Fruit fly (Drosophila melanogaster) whole organism, embryonic: ENCODE measurements around the gene SREBP.

Experiments used
- Ada2b ChIP-seq: fragments of 200-800 bp; sonication (Bioruptor generic); IDR thresholded peaks from 2 replicates; pipeline ENCODE4 v1.3.6; 2022; ENCODE audit warnings: missing biosample characterization, missing genetic modification characterization
- Adf1 ChIP-seq: fragments of 200-800 bp; sonication (Bioruptor generic); IDR thresholded peaks from 2 replicates; pipeline ENCODE4 v1.3.6; 2022; ENCODE audit warnings: missing biosample characterization, missing genetic modification characterization
- Antp ChIP-seq: fragments of 200-800 bp; sonication (Bioruptor generic); optimal IDR thresholded peaks from 3 replicates; lab custom pipeline; 2016; ENCODE audit warnings: missing biosample characterization, missing genetic modification characterization
- B-H2 ChIP-seq: fragments of 200-800 bp; sonication (Bioruptor generic); optimal IDR thresholded peaks from 2 replicates; lab custom pipeline; 2018; ENCODE audit warnings: missing biosample characterization, mild to moderate bottlenecking, missing genetic modification characterization
- CG11247 ChIP-seq: fragments of 200-800 bp; sonication (Bioruptor generic); IDR thresholded peaks from 2 replicates; pipeline ENCODE4 v1.3.6; 2022; ENCODE audit warnings: missing biosample characterization, missing genetic modification characterization
- CG11456 ChIP-seq: fragments of 200-800 bp; sonication (Bioruptor generic); IDR thresholded peaks from 3 replicates; pipeline ENCODE4 v1.3.6; 2022; ENCODE audit warnings: missing biosample characterization, missing genetic modification characterization
- CG12104 ChIP-seq: fragments of 200-800 bp; sonication (Bioruptor generic); optimal IDR thresholded peaks from 3 replicates; lab custom pipeline; 2016; ENCODE audit warnings: missing biosample characterization, missing genetic modification characterization
- CG13775 ChIP-seq: fragments of 200-800 bp; sonication (Bioruptor generic); optimal IDR thresholded peaks from 3 replicates; lab custom pipeline; 2017; ENCODE audit warnings: missing biosample characterization, mild to moderate bottlenecking, missing genetic modification characterization
- CG15269 ChIP-seq: fragments of 200-800 bp; sonication (Bioruptor generic); optimal IDR thresholded peaks from 2 replicates; lab custom pipeline; 2018; ENCODE audit warnings: missing biosample characterization, mild to moderate bottlenecking, missing genetic modification characterization, moderate library complexity
- CG1647 ChIP-seq: fragments of 200-800 bp; sonication (Bioruptor generic); optimal IDR thresholded peaks from 3 replicates; lab custom pipeline; 2016; ENCODE audit warnings: missing biosample characterization, missing genetic modification characterization
- CG17802 ChIP-seq: fragments of 200-800 bp; sonication (Bioruptor generic); optimal IDR thresholded peaks from 2 replicates; lab custom pipeline; 2018; ENCODE audit warnings: missing biosample characterization, mild to moderate bottlenecking, missing genetic modification characterization, moderate library complexity
- CG2129 ChIP-seq: fragments of 200-800 bp; sonication (Bioruptor generic); IDR thresholded peaks from 2 replicates; pipeline ENCODE4 v1.3.6; 2022; ENCODE audit warnings: missing biosample characterization, missing genetic modification characterization; ENCODE audit not compliant: partially characterized antibody
- CG2889 ChIP-seq: fragments of 200-800 bp; sonication (Bioruptor generic); IDR thresholded peaks from 3 replicates; pipeline ENCODE4 v1.3.6; 2022; ENCODE audit warnings: missing biosample characterization, missing genetic modification characterization
- CG30403 ChIP-seq: fragments of 200-800 bp; sonication (Bioruptor generic); optimal IDR thresholded peaks from 3 replicates; lab custom pipeline; 2016; ENCODE audit warnings: missing biosample characterization, missing genetic modification characterization
- CG30431 ChIP-seq: fragments of 200-800 bp; sonication (Bioruptor generic); optimal IDR thresholded peaks from 2 replicates; lab custom pipeline; 2017; ENCODE audit warnings: missing biosample characterization, missing genetic modification characterization
- CG31441 ChIP-seq: fragments of 200-800 bp; sonication (Bioruptor generic); IDR thresholded peaks from 2 replicates; pipeline ENCODE4 v1.3.6; 2022; ENCODE audit warnings: missing biosample characterization, missing genetic modification characterization
- CG8089 ChIP-seq: fragments of 200-800 bp; sonication (Bioruptor generic); optimal IDR thresholded peaks from 3 replicates; lab custom pipeline; 2016; ENCODE audit warnings: missing biosample characterization, missing genetic modification characterization
- Camta ChIP-seq: fragments of 200-800 bp; sonication (Bioruptor generic); optimal IDR thresholded peaks from 2 replicates; lab custom pipeline; 2016; ENCODE audit warnings: missing biosample characterization, missing genetic modification characterization
- D19A ChIP-seq: fragments of 200-800 bp; optimal IDR thresholded peaks from 3 replicates; lab custom pipeline; 2019; ENCODE audit warnings: missing biosample characterization, mild to moderate bottlenecking, missing genetic modification characterization, moderate library complexity
- D19B ChIP-seq: fragments of 200-800 bp; sonication (Bioruptor generic); optimal IDR thresholded peaks from 2 replicates; lab custom pipeline; 2017; ENCODE audit warnings: missing biosample characterization, mild to moderate bottlenecking, missing genetic modification characterization
- Dek ChIP-seq: fragments of 200-800 bp; sonication (Bioruptor generic); optimal IDR thresholded peaks from 3 replicates; lab custom pipeline; 2019; ENCODE audit warnings: missing biosample characterization, mild to moderate bottlenecking, missing genetic modification characterization, moderate library complexity
- Dfd ChIP-seq, 2 experiments: fragments of >200 bp; optimal IDR thresholded peaks; 2 replicates each; lab custom pipeline; 2017; ENCODE audit warnings: missing biosample characterization in 2 of 2, missing genetic modification characterization in 2 of 2
- Dip3 ChIP-seq: fragments of 200-800 bp; sonication (Bioruptor generic); optimal IDR thresholded peaks from 3 replicates; lab custom pipeline; 2016; ENCODE audit warnings: missing biosample characterization, missing genetic modification characterization
- Hmr ChIP-seq: fragments of 200-800 bp; sonication (Bioruptor generic); optimal IDR thresholded peaks from 3 replicates; lab custom pipeline; 2017; ENCODE audit warnings: mild to moderate bottlenecking, missing biosample characterization, missing genetic modification reagents, missing genetic modification characterization
- MESR4 ChIP-seq: fragments of 200-800 bp; sonication (Bioruptor generic); optimal IDR thresholded peaks from 2 replicates; lab custom pipeline; 2018; ENCODE audit warnings: missing biosample characterization, mild to moderate bottlenecking, missing genetic modification characterization, moderate library complexity
- Max ChIP-seq: fragments of 200-800 bp; sonication (Bioruptor generic); optimal IDR thresholded peaks from 2 replicates; lab custom pipeline; 2016; ENCODE audit warnings: missing biosample characterization, mild to moderate bottlenecking, missing genetic modification characterization
- NFAT ChIP-seq: fragments of 200-800 bp; sonication (Bioruptor generic); IDR thresholded peaks from 2 replicates; pipeline ENCODE4 v1.3.6; 2022; ENCODE audit warnings: missing biosample characterization, missing genetic modification characterization
- Side ChIP-seq: fragments of 200-800 bp; sonication (Bioruptor generic); optimal IDR thresholded peaks from 2 replicates; lab custom pipeline; 2016; ENCODE audit warnings: missing biosample characterization, missing genetic modification characterization
- Six4 ChIP-seq: fragments of 200-800 bp; sonication (Bioruptor generic); optimal IDR thresholded peaks from 2 replicates; lab custom pipeline; 2016; ENCODE audit warnings: missing biosample characterization, missing genetic modification characterization
- Sry-δ ChIP-seq: fragments of 200-800 bp; sonication (Bioruptor generic); optimal IDR thresholded peaks from 2 replicates; lab custom pipeline; 2016; ENCODE audit warnings: missing biosample characterization, missing genetic modification characterization
- abd-A ChIP-seq: fragments of 200-800 bp; sonication (Bioruptor generic); optimal IDR thresholded peaks from 3 replicates; lab custom pipeline; 2019; ENCODE audit warnings: missing biosample characterization, mild to moderate bottlenecking, missing genetic modification characterization, moderate library complexity
- ash1 ChIP-seq: fragments of 200-800 bp; sonication (Bioruptor generic); optimal IDR thresholded peaks from 2 replicates; lab custom pipeline; 2018; ENCODE audit warnings: missing biosample characterization, mild to moderate bottlenecking, missing genetic modification characterization
- cg ChIP-seq: fragments of 200-800 bp; sonication (Bioruptor generic); optimal IDR thresholded peaks from 3 replicates; lab custom pipeline; 2019; ENCODE audit warnings: missing biosample characterization, mild to moderate bottlenecking, missing genetic modification characterization, moderate library complexity
- cwo ChIP-seq: fragments of 200-800 bp; sonication (Bioruptor generic); optimal IDR thresholded peaks from 3 replicates; lab custom pipeline; 2017; ENCODE audit warnings: missing biosample characterization, missing genetic modification characterization, mild to moderate bottlenecking, moderate library complexity, missing genetic modification reagents
- dm ChIP-seq: fragments of 200-800 bp; sonication (Bioruptor generic); optimal IDR thresholded peaks from 3 replicates; lab custom pipeline; 2016; ENCODE audit warnings: missing biosample characterization, missing genetic modification characterization
- fd64A ChIP-seq: fragments of 200-800 bp; sonication (Bioruptor generic); optimal IDR thresholded peaks from 3 replicates; lab custom pipeline; 2018; ENCODE audit warnings: missing biosample characterization, mild to moderate bottlenecking, missing genetic modification characterization
- fru ChIP-seq: fragments of >200 bp; optimal IDR thresholded peaks from 2 replicates; lab custom pipeline; 2017
- gsb-n ChIP-seq: fragments of 200-800 bp; sonication (Bioruptor generic); optimal IDR thresholded peaks from 3 replicates; lab custom pipeline; 2018; ENCODE audit warnings: missing biosample characterization, mild to moderate bottlenecking, missing genetic modification characterization
- hb ChIP-seq: fragments of 200-800 bp; sonication (Bioruptor generic); IDR thresholded peaks from 3 replicates; pipeline ENCODE4 v1.3.6; 2022; ENCODE audit warnings: missing biosample characterization, missing genetic modification characterization; ENCODE audit not compliant: partially characterized antibody
- hkb ChIP-seq, 2 experiments: fragments of 200-800 bp in 1 of 2; fragments of >200 bp in 1 of 2; sonication (Bioruptor generic) in 1 of 2; IDR thresholded peaks in 1 of 2; optimal IDR thresholded peaks in 1 of 2; 2 replicates each; pipeline versions ENCODE4 v1.3.6 to Lab custom; 2017 to 2022; ENCODE audit warnings: missing biosample characterization in 1 of 2, missing genetic modification characterization in 1 of 2
- lola ChIP-seq, 3 experiments: fragments of >200 bp in 2 of 3; fragments of 200-800 bp in 1 of 3; sonication (Bioruptor generic) in 1 of 3; optimal IDR thresholded peaks; 2 replicates each; lab custom pipeline; 2017 to 2019; ENCODE audit warnings: missing biosample characterization in 3 of 3, missing genetic modification characterization in 3 of 3, mild to moderate bottlenecking in 1 of 3, moderate library complexity in 1 of 3
- luna ChIP-seq: fragments of 200-800 bp; sonication (Bioruptor generic); optimal IDR thresholded peaks from 2 replicates; lab custom pipeline; 2016; ENCODE audit warnings: missing biosample characterization, missing genetic modification characterization
- mam ChIP-seq: fragments of 200-800 bp; sonication (Bioruptor generic); optimal IDR thresholded peaks from 3 replicates; lab custom pipeline; 2016; ENCODE audit warnings: missing biosample characterization, missing genetic modification characterization
- nerfin-1 ChIP-seq: fragments of 200-800 bp; sonication (Bioruptor generic); optimal IDR thresholded peaks from 3 replicates; lab custom pipeline; 2019; ENCODE audit warnings: missing biosample characterization, mild to moderate bottlenecking, missing genetic modification characterization, moderate library complexity
- nerfin-2 ChIP-seq: fragments of 200-800 bp; sonication (Bioruptor generic); IDR thresholded peaks from 2 replicates; pipeline ENCODE4 v1.3.6; 2022; ENCODE audit warnings: missing biosample characterization, missing genetic modification characterization; ENCODE audit not compliant: partially characterized antibody
- pan ChIP-seq, 4 experiments: fragments of >200 bp in 3 of 4; fragments of 200-800 bp in 1 of 4; sonication (Bioruptor generic) in 1 of 4; optimal IDR thresholded peaks in 3 of 4; IDR thresholded peaks in 1 of 4; 2 replicates each; pipeline versions ENCODE4 v1.3.6 to Lab custom; 2017 to 2022; ENCODE audit warnings: missing biosample characterization in 2 of 4, missing genetic modification characterization in 2 of 4, mixed read lengths in 1 of 4
- seq ChIP-seq: fragments of 200-800 bp; sonication (Bioruptor generic); IDR thresholded peaks from 2 replicates; pipeline ENCODE4 v1.3.6; 2022; ENCODE audit warnings: missing biosample characterization, missing genetic modification characterization
- sima ChIP-seq: fragments of 200-800 bp; sonication (Bioruptor generic); optimal IDR thresholded peaks from 2 replicates; lab custom pipeline; 2016; ENCODE audit warnings: missing biosample characterization, missing genetic modification characterization
- tup ChIP-seq: fragments of 200-800 bp; sonication (Bioruptor generic); optimal IDR thresholded peaks from 2 replicates; lab custom pipeline; 2016; ENCODE audit warnings: missing biosample characterization, mild to moderate bottlenecking, missing genetic modification characterization, moderate library complexity
- yki ChIP-seq: fragments of >200 bp; optimal IDR thresholded peaks from 3 replicates; lab custom pipeline; 2018
- z ChIP-seq: fragments of 200-800 bp; sonication (Bioruptor generic); IDR thresholded peaks from 3 replicates; pipeline ENCODE4 v1.3.6; 2022; ENCODE audit warnings: missing biosample characterization, missing genetic modification characterization

The SREBP gene

dm6 chr3L:19836375-19836937, 42.7 kb downstream of the SREBP start, which contains the start of gene kto (continued):
- no peak for TF ChIP-seq luna (GFP tag; lab: Kevin White, UChicago)
- TF ChIP-seq D19B (GFP tag; lab: Kevin White, UChicago): no peak
- no peak for TF ChIP-seq CG11456 (GFP tag; lab: Robert Waterston, UW)
- TF ChIP-seq MESR4 (GFP tag; lab: Kevin White, UChicago): peak; percentile 81
- no peak for TF ChIP-seq CG1647 (GFP tag; lab: Kevin White, UChicago)
- TF ChIP-seq Dek: no peak
- no peak for TF ChIP-seq B-H2 (GFP tag; lab: Kevin White, UChicago)
- TF ChIP-seq Camta (GFP tag; lab: Kevin White, UChicago): no peak
- no peak for TF ChIP-seq CG2889 (GFP tag; lab: Robert Waterston, UW)
- TF ChIP-seq Side: no peak
- TF ChIP-seq CG13775 (GFP tag; lab: Kevin White, UChicago): no peak
- TF ChIP-seq yki: no peak
- no peak for TF ChIP-seq mam (GFP tag; lab: Kevin White, UChicago)
- no peak for TF ChIP-seq Six4 (GFP tag; lab: Kevin White, UChicago)
- TF ChIP-seq CG15269: no peak
- TF ChIP-seq Dfd (GFP tag; optimal IDR thresholded peaks at IDR 0.05; lab: Kevin White, UChicago): no peak
- TF ChIP-seq CG2129 (GFP tag; lab: Robert Waterston, UW): peak; percentile 70
- no peak for TF ChIP-seq Ada2b (GFP tag; lab: Robert Waterston, UW)
- no peak for TF ChIP-seq CG11247 (GFP tag; lab: Robert Waterston, UW)
- no peak for TF ChIP-seq abd-A (tag; lab: Kevin White, UChicago)
- no peak for TF ChIP-seq cg (GFP tag; lab: Kevin White, UChicago)
- TF ChIP-seq CG30403 (GFP tag; lab: Kevin White, UChicago): no peak
- TF ChIP-seq Hmr (GFP tag; lab: Kevin White, UChicago): no peak
- TF ChIP-seq CG8089 (GFP tag; lab: Kevin White, UChicago): no peak
- no peak for TF ChIP-seq fd64A
- TF ChIP-seq tup: no peak
- no peak for TF ChIP-seq pan (optimal IDR thresholded peaks at IDR 0.05; lab: Kevin White, UChicago)
- no peak for TF ChIP-seq pan (GFP tag; optimal IDR thresholded peaks at IDR 0.05 in 1 of 2, IDR thresholded peaks at IDR 0.05 in 1 of 2)
- TF ChIP-seq Adf1 (GFP tag; lab: Robert Waterston, UW): no peak
- no peak for TF ChIP-seq cwo (GFP tag; lab: Kevin White, UChicago)
- no peak for TF ChIP-seq D19A
- TF ChIP-seq sima: no peak
- no peak for TF ChIP-seq CG30431 (GFP tag; lab: Kevin White, UChicago)
- peak; percentile 73; the same call in 2 of the 3 replicates for TF ChIP-seq hb (GFP tag; lab: Robert Waterston, UW)
- TF ChIP-seq fru (lab: Kevin White, UChicago): no peak
- TF ChIP-seq nerfin-1 (tag; lab: Kevin White, UChicago): no peak
- no peak for TF ChIP-seq ash1 (GFP tag; lab: Kevin White, UChicago)
- no peak for TF ChIP-seq CG17802 (tag; lab: Kevin White, UChicago)
- no peak for TF ChIP-seq hkb (optimal IDR thresholded peaks at IDR 0.05; lab: Kevin White, UChicago)
- no peak for TF ChIP-seq hkb (GFP tag; IDR thresholded peaks at IDR 0.05; lab: Robert Waterston, UW)
- no peak for TF ChIP-seq Dip3 (GFP tag; lab: Kevin White, UChicago)
- TF ChIP-seq Sry-δ (GFP tag; lab: Kevin White, UChicago): peak; percentile 91
- TF ChIP-seq Max (GFP tag; lab: Kevin White, UChicago): no peak
- TF ChIP-seq CG31441 (GFP tag; lab: Robert Waterston, UW): no peak
- TF ChIP-seq dm: no peak
- no peak for TF ChIP-seq gsb-n (tag; lab: Kevin White, UChicago)
- no peak for TF ChIP-seq seq (GFP tag; lab: Robert Waterston, UW)
- no peak for TF ChIP-seq z (GFP tag; lab: Robert Waterston, UW)
- no peak for TF ChIP-seq Antp (GFP tag; lab: Kevin White, UChicago)
- no peak for TF ChIP-seq lola (GFP tag; optimal IDR thresholded peaks at IDR 0.05; lab: Kevin White, UChicago)
- no peak for TF ChIP-seq CG12104 (GFP tag; lab: Kevin White, UChicago)
- TF ChIP-seq NFAT (GFP tag; lab: Robert Waterston, UW): no peak
- peak; percentile 83 for TF ChIP-seq nerfin-2
